Fruit fly (Drosophila melanogaster) whole organism, embryonic: Measurements from ENCODE around the gene GstD11.
A peak's percentile ranks its signal among the peaks of the same experiment; 100 is the strongest.

Experiments used
- CG10321 ChIP-seq: fragments of 200-800 bp; sonication (Bioruptor generic); IDR thresholded peaks from 2 replicates; pipeline ENCODE4 v1.3.6; 2022; ENCODE audit warnings: missing biosample characterization, missing genetic modification characterization
- CG10462 ChIP-seq: fragments of 200-800 bp; sonication (Bioruptor generic); optimal IDR thresholded peaks from 2 replicates; lab custom pipeline; 2016; ENCODE audit warnings: missing biosample characterization, missing genetic modification characterization
- CG11695 ChIP-seq: fragments of 200-800 bp; sonication (Bioruptor generic); IDR thresholded peaks from 3 replicates; pipeline ENCODE4 v1.3.6; 2022; ENCODE audit warnings: missing biosample characterization, missing genetic modification characterization
- CG12155 ChIP-seq: fragments of 200-800 bp; sonication (Bioruptor generic); optimal IDR thresholded peaks from 3 replicates; lab custom pipeline; 2016; ENCODE audit warnings: missing biosample characterization, missing genetic modification characterization
- CG12659 ChIP-seq: fragments of 200-800 bp; sonication (Bioruptor generic); optimal IDR thresholded peaks from 3 replicates; lab custom pipeline; 2017; ENCODE audit warnings: mild to moderate bottlenecking, missing biosample characterization, missing genetic modification reagents, missing genetic modification characterization
- CG13296 ChIP-seq: fragments of 200-800 bp; sonication (Bioruptor generic); optimal IDR thresholded peaks from 3 replicates; lab custom pipeline; 2018; ENCODE audit warnings: missing biosample characterization, mild to moderate bottlenecking, missing genetic modification characterization
- CG15514 ChIP-seq: fragments of 200-800 bp; sonication (Bioruptor generic); optimal IDR thresholded peaks from 3 replicates; lab custom pipeline; 2017; ENCODE audit warnings: missing biosample characterization, missing genetic modification characterization, mild to moderate bottlenecking, moderate library complexity, missing genetic modification reagents
- CG1602 ChIP-seq: fragments of 200-800 bp; sonication (Bioruptor generic); optimal IDR thresholded peaks from 3 replicates; lab custom pipeline; 2016; ENCODE audit warnings: missing biosample characterization, missing genetic modification characterization
- CG16813 ChIP-seq: fragments of 200-800 bp; sonication (Bioruptor generic); IDR thresholded peaks from 3 replicates; pipeline ENCODE4 v1.3.6; 2022; ENCODE audit warnings: missing biosample characterization, missing genetic modification characterization; ENCODE audit not compliant: partially characterized antibody
- CG17385 ChIP-seq: fragments of 200-800 bp; sonication (Bioruptor generic); optimal IDR thresholded peaks from 3 replicates; lab custom pipeline; 2018; ENCODE audit warnings: missing biosample characterization, mild to moderate bottlenecking, missing genetic modification characterization
- CG30020 ChIP-seq: fragments of 200-800 bp; optimal IDR thresholded peaks from 2 replicates; lab custom pipeline; 2019; ENCODE audit warnings: missing biosample characterization, mild to moderate bottlenecking, missing genetic modification characterization, moderate library complexity
- CG31441 ChIP-seq: fragments of 200-800 bp; sonication (Bioruptor generic); IDR thresholded peaks from 2 replicates; pipeline ENCODE4 v1.3.6; 2022; ENCODE audit warnings: missing biosample characterization, missing genetic modification characterization
- CG3726 ChIP-seq: fragments of 200-800 bp; sonication (Bioruptor generic); IDR thresholded peaks from 3 replicates; pipeline ENCODE4, ENCODE4 v1.3.6; 2022; ENCODE audit warnings: missing biosample characterization, missing genetic modification characterization
- CG3847 ChIP-seq: fragments of 200-800 bp; sonication (Bioruptor generic); IDR thresholded peaks from 2 replicates; pipeline ENCODE4 v1.3.6; 2022; ENCODE audit warnings: missing biosample characterization, missing genetic modification characterization
- CG6175 ChIP-seq: fragments of 200-800 bp; sonication (Bioruptor generic); IDR thresholded peaks from 3 replicates; pipeline ENCODE4 v1.3.6; 2022; ENCODE audit warnings: missing biosample characterization, missing genetic modification characterization
- CG7556 ChIP-seq: fragments of 200-800 bp; sonication (Bioruptor generic); optimal IDR thresholded peaks from 2 replicates; lab custom pipeline; 2017; ENCODE audit warnings: missing biosample characterization, mild to moderate bottlenecking, missing genetic modification characterization
- CG8765 ChIP-seq: fragments of 200-800 bp; sonication (Bioruptor generic); IDR thresholded peaks from 2 replicates; pipeline ENCODE4 v1.3.6; 2022; ENCODE audit warnings: missing biosample characterization, missing genetic modification characterization
- CG9727 ChIP-seq: fragments of 200-800 bp; sonication (Bioruptor generic); optimal IDR thresholded peaks from 3 replicates; lab custom pipeline; 2017; ENCODE audit warnings: missing biosample characterization, mild to moderate bottlenecking, missing genetic modification characterization
- Dll ChIP-seq: fragments of 200-800 bp; sonication (Bioruptor generic); IDR thresholded peaks from 4 replicates; pipeline ENCODE4 v1.3.6; 2022; ENCODE audit warnings: missing biosample characterization, missing genetic modification characterization; ENCODE audit not compliant: partially characterized antibody
- Ets97D ChIP-seq: fragments of 200-800 bp; sonication (Bioruptor generic); optimal IDR thresholded peaks from 3 replicates; lab custom pipeline; 2016; ENCODE audit warnings: missing biosample characterization, missing genetic modification characterization
- HLH4C ChIP-seq: fragments of 200-800 bp; sonication (Bioruptor generic); IDR thresholded peaks from 3 replicates; pipeline ENCODE4 v1.3.6; 2022; ENCODE audit warnings: missing biosample characterization, missing genetic modification characterization; ENCODE audit not compliant: partially characterized antibody
- NK7.1 ChIP-seq: fragments of 200-800 bp; sonication (Bioruptor generic); optimal IDR thresholded peaks from 3 replicates; lab custom pipeline; 2016; ENCODE audit warnings: missing biosample characterization, missing genetic modification characterization
- Nf-YC ChIP-seq: fragments of 200-800 bp; optimal IDR thresholded peaks from 3 replicates; lab custom pipeline; 2019; ENCODE audit warnings: missing biosample characterization, mild to moderate bottlenecking, missing genetic modification characterization, moderate library complexity
- Oli ChIP-seq: fragments of 200-800 bp; sonication (Bioruptor generic); optimal IDR thresholded peaks from 2 replicates; lab custom pipeline; 2018; ENCODE audit warnings: missing biosample characterization, mild to moderate bottlenecking, missing genetic modification characterization, moderate library complexity
- Sin3A ChIP-seq: fragments of >200 bp; optimal IDR thresholded peaks from 2 replicates; lab custom pipeline; 2018
- Spps ChIP-seq: fragments of 200-800 bp; sonication (Bioruptor generic); optimal IDR thresholded peaks from 2 replicates; lab custom pipeline; 2018; ENCODE audit warnings: missing biosample characterization, mild to moderate bottlenecking, missing genetic modification characterization
- ase ChIP-seq: fragments of 200-800 bp; sonication (Bioruptor generic); IDR thresholded peaks from 3 replicates; pipeline ENCODE4 v1.3.6; 2022; ENCODE audit warnings: missing biosample characterization, missing genetic modification characterization
- ato ChIP-seq: fragments of 200-800 bp; sonication (Bioruptor generic); IDR thresholded peaks from 2 replicates; pipeline ENCODE4 v1.3.6; 2022; ENCODE audit warnings: missing biosample characterization, missing genetic modification characterization; ENCODE audit not compliant: partially characterized antibody
- bcd ChIP-seq: fragments of 200-800 bp; sonication (Bioruptor generic); optimal IDR thresholded peaks from 2 replicates; lab custom pipeline; 2017; ENCODE audit warnings: missing biosample characterization, mild to moderate bottlenecking, missing genetic modification characterization
- caup ChIP-seq: fragments of 200-800 bp; sonication (Bioruptor generic); optimal IDR thresholded peaks from 3 replicates; lab custom pipeline; 2017; ENCODE audit warnings: missing biosample characterization, mild to moderate bottlenecking, missing genetic modification characterization, moderate library complexity; ENCODE audit not compliant: severe bottlenecking
- crp ChIP-seq, 2 experiments: fragments of 200-800 bp; sonication (Bioruptor generic); optimal IDR thresholded peaks; 2 replicates in 1 of 2; 3 replicates in 1 of 2; lab custom pipeline; 2017; ENCODE audit warnings: missing biosample characterization in 2 of 2, missing genetic modification characterization in 2 of 2, mild to moderate bottlenecking in 1 of 2, moderate library complexity in 1 of 2
- dimm ChIP-seq: fragments of 200-800 bp; sonication (Bioruptor generic); IDR thresholded peaks from 2 replicates; pipeline ENCODE4 v1.3.6; 2022; ENCODE audit warnings: missing biosample characterization, missing genetic modification characterization
- dpn ChIP-seq, 2 experiments: fragments of 200-800 bp; sonication (Bioruptor generic); optimal IDR thresholded peaks; 3 replicates each; lab custom pipeline; 2016; ENCODE audit warnings: missing biosample characterization in 2 of 2, missing genetic modification characterization in 2 of 2
- gro ChIP-seq: fragments of 200-800 bp; sonication (Bioruptor generic); optimal IDR thresholded peaks from 2 replicates; lab custom pipeline; 2016; ENCODE audit warnings: missing biosample characterization, missing genetic modification characterization
- hkb ChIP-seq, 2 experiments: fragments of 200-800 bp in 1 of 2; fragments of >200 bp in 1 of 2; sonication (Bioruptor generic) in 1 of 2; IDR thresholded peaks in 1 of 2; optimal IDR thresholded peaks in 1 of 2; 2 replicates each; pipeline versions ENCODE4 v1.3.6 to Lab custom; 2017 to 2022; ENCODE audit warnings: missing biosample characterization in 1 of 2, missing genetic modification characterization in 1 of 2
- inv ChIP-seq: fragments of 200-800 bp; sonication (Bioruptor generic); IDR thresholded peaks from 2 replicates; pipeline ENCODE4 v1.3.6; 2022; ENCODE audit warnings: missing biosample characterization, missing genetic modification characterization; ENCODE audit not compliant: partially characterized antibody
- jumu ChIP-seq: fragments of 200-800 bp; sonication (Bioruptor generic); optimal IDR thresholded peaks from 3 replicates; lab custom pipeline; 2016; ENCODE audit warnings: missing biosample characterization, missing genetic modification characterization
- kah ChIP-seq: fragments of 200-800 bp; sonication (Bioruptor generic); optimal IDR thresholded peaks from 2 replicates; lab custom pipeline; 2018; ENCODE audit warnings: missing biosample characterization, mild to moderate bottlenecking, missing genetic modification characterization
- knrl ChIP-seq: fragments of 200-800 bp; sonication (Bioruptor generic); IDR thresholded peaks from 3 replicates; pipeline ENCODE4 v1.3.6; 2022; ENCODE audit warnings: missing biosample characterization, missing genetic modification characterization; ENCODE audit not compliant: partially characterized antibody
- lola ChIP-seq, 3 experiments: fragments of >200 bp in 2 of 3; fragments of 200-800 bp in 1 of 3; sonication (Bioruptor generic) in 1 of 3; optimal IDR thresholded peaks; 2 replicates each; lab custom pipeline; 2017 to 2019; ENCODE audit warnings: missing biosample characterization in 3 of 3, missing genetic modification characterization in 3 of 3, mild to moderate bottlenecking in 1 of 3, moderate library complexity in 1 of 3
- ranshi ChIP-seq: fragments of 200-800 bp; sonication (Bioruptor generic); IDR thresholded peaks from 2 replicates; pipeline ENCODE4 v1.3.6; 2022; ENCODE audit warnings: missing biosample characterization, missing genetic modification characterization
- scrt ChIP-seq: fragments of 200-800 bp; sonication (Bioruptor generic); optimal IDR thresholded peaks from 2 replicates; lab custom pipeline; 2018; ENCODE audit warnings: missing biosample characterization, mild to moderate bottlenecking, missing genetic modification characterization, moderate library complexity
- ttk ChIP-seq: fragments of 200-800 bp; sonication (Bioruptor generic); IDR thresholded peaks from 2 replicates; pipeline ENCODE4 v2.1.2; 2022; ENCODE audit warnings: missing biosample characterization, missing genetic modification characterization
- twi ChIP-seq: fragments of 200-800 bp; optimal IDR thresholded peaks from 2 replicates; lab custom pipeline; 2019; ENCODE audit warnings: missing biosample characterization, mild to moderate bottlenecking, missing genetic modification characterization, moderate library complexity
- z ChIP-seq: fragments of 200-800 bp; sonication (Bioruptor generic); IDR thresholded peaks from 3 replicates; pipeline ENCODE4 v1.3.6; 2022; ENCODE audit warnings: missing biosample characterization, missing genetic modification characterization
- zen2 ChIP-seq: fragments of 200-800 bp; sonication (Bioruptor generic); IDR thresholded peaks from 3 replicates; pipeline ENCODE4 v1.3.6; 2022; ENCODE audit warnings: missing biosample characterization, missing genetic modification characterization; ENCODE audit not compliant: partially characterized antibody
- zfh1 ChIP-seq: fragments of 200-800 bp; sonication (Bioruptor generic); IDR thresholded peaks from 3 replicates; pipeline ENCODE4 v1.3.6; 2022; ENCODE audit warnings: missing biosample characterization, missing genetic modification characterization
- zfh2 ChIP-seq: fragments of 200-800 bp; sonication (Bioruptor generic); optimal IDR thresholded peaks from 2 replicates; lab custom pipeline; 2016; ENCODE audit warnings: missing biosample characterization, missing genetic modification characterization

The GstD11 gene

DNA sequence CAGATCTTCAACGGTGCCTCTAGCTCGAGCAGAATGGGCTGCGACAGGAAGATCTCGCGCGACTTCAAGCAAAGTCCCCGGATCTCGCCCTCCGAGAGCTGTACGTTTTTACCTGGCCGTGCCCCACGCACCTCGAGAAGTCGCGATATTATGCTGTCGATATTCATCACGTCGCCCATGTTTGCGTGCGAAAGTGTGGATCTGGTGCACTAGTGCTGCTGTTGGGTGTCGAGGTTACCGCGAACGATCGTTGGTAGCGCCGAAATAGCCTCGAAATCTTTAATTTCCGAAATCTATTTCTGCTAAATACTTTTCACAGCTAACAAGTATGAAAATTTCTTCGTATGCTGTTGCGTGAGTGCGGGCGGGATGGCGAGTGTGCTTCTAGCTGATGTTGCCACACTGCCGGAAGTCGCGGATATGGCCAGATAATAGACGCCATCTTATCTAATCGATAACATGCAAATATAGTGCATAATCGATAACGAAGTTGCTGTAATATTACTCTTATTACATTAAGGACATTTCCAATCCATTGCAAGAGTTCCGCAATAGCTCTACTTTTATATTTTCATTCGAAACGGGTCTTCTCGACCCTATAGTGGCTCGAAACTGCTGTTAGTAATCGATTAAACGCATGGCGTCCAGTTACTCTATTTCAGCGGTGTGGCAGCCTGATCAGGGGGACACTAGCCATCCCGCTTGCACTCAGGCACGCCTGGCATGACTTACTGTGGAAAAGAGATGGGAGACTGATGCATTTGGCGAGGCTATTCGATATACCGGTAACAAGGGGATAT lies 42.6 kb downstream of the GstD11 start, which contains the start of gene Pp1-87B (continued):
- peak; percentile 92 for TF ChIP-seq hkb (optimal IDR thresholded peaks at IDR 0.05; lab: Kevin White, UChicago)
- no peak for TF ChIP-seq hkb (GFP tag; IDR thresholded peaks at IDR 0.05; lab: Robert Waterston, UW)
- TF ChIP-seq crp (GFP tag; optimal IDR thresholded peaks at IDR 0.05; lab: Kevin White, UChicago) = peak in 1 of 2 experiments; percentile 8
- TF ChIP-seq zen2 = no peak
- TF ChIP-seq CG9727 = peak; percentile 39
- 0 out of 4 replicates have a peak, but pooled peaks have one; percentile 23 for TF ChIP-seq Dll
- peak; percentile 87 for TF ChIP-seq CG12659 (GFP tag; lab: Kevin White, UChicago)
- peak in 1 of 2 experiments; percentile 11 for TF ChIP-seq dpn (GFP tag; optimal IDR thresholded peaks at IDR 0.05; lab: Kevin White, UChicago)
- TF ChIP-seq dimm (GFP tag; lab: Robert Waterston, UW) = no peak
- TF ChIP-seq CG31441 (GFP tag; lab: Robert Waterston, UW) = peak; percentile 25; the same call in 1 of the 2 replicates
- peak; percentile 43; the same call in 2 of the 3 replicates for TF ChIP-seq knrl (GFP tag; lab: Robert Waterston, UW)
- peak; percentile 45 for TF ChIP-seq CG30020 (tag; lab: Kevin White, UChicago)
- peak; percentile 28 for TF ChIP-seq twi (tag; lab: Kevin White, UChicago)
- TF ChIP-seq z (GFP tag; lab: Robert Waterston, UW) = no peak
- no peak for TF ChIP-seq CG3726 (GFP tag; lab: Robert Waterston, UW)
- peak; percentile 100 for TF ChIP-seq Sin3A (lab: Kevin White, UChicago)
- TF ChIP-seq lola (GFP tag; optimal IDR thresholded peaks at IDR 0.05; lab: Kevin White, UChicago) = peak in 1 of 3 experiments; percentile 28
- TF ChIP-seq CG3847 (GFP tag; lab: Robert Waterston, UW) = peak; percentile 64
- peak; percentile 55; the same call in 1 of the 3 replicates for TF ChIP-seq CG16813 (GFP tag; lab: Robert Waterston, UW)
- TF ChIP-seq zfh1 (GFP tag; lab: Robert Waterston, UW) = no peak
- TF ChIP-seq caup = peak; percentile 28
- TF ChIP-seq CG8765 (GFP tag; lab: Robert Waterston, UW) = no peak
- TF ChIP-seq NK7.1 (GFP tag; lab: Kevin White, UChicago) = no peak
- no peak for TF ChIP-seq CG12155
- no peak for TF ChIP-seq ttk (GFP tag; lab: Robert Waterston, UW)
- TF ChIP-seq ase (GFP tag; lab: Robert Waterston, UW) = no peak
- TF ChIP-seq Oli = no peak
- TF ChIP-seq HLH4C = peak; percentile 66; the same call in 2 of the 3 replicates
- TF ChIP-seq bcd (GFP tag; lab: Kevin White, UChicago) = peak; percentile 15
- no peak for TF ChIP-seq CG1602 (GFP tag; lab: Kevin White, UChicago)
- TF ChIP-seq jumu (GFP tag; lab: Kevin White, UChicago) = peak; percentile 76
- TF ChIP-seq gro (GFP tag; lab: Kevin White, UChicago) = no peak
- no peak for TF ChIP-seq ato (GFP tag; lab: Robert Waterston, UW)
- no peak for TF ChIP-seq ranshi (GFP tag; lab: Robert Waterston, UW)
- peak; percentile 94 for TF ChIP-seq Ets97D (GFP tag; lab: Kevin White, UChicago)
- peak; percentile 46 for TF ChIP-seq Nf-YC (tag; lab: Kevin White, UChicago)
- TF ChIP-seq Spps (tag; lab: Kevin White, UChicago) = no peak
- peak; percentile 25; the same call in 1 of the 2 replicates for TF ChIP-seq inv
- no peak for TF ChIP-seq CG11695
- TF ChIP-seq CG13296 (GFP tag; lab: Kevin White, UChicago) = no peak
- TF ChIP-seq CG10321 = peak; percentile 91
- no peak for TF ChIP-seq CG10462 (GFP tag; lab: Kevin White, UChicago)
- TF ChIP-seq CG6175 = no peak
- no peak for TF ChIP-seq kah (GFP tag; lab: Kevin White, UChicago)
- no peak for TF ChIP-seq CG15514 (GFP tag; lab: Kevin White, UChicago)
- no peak for TF ChIP-seq CG7556
- TF ChIP-seq scrt = no peak
- no peak for TF ChIP-seq CG17385 (GFP tag; lab: Kevin White, UChicago)
- no peak for TF ChIP-seq zfh2 (GFP tag; lab: Kevin White, UChicago)
